Fruit fly (Drosophila melanogaster) whole organism, larva: ENCODE results near the gene x16.

ENCODE experiments used
- noc ChIP-seq: fragments of 200-800 bp; sonication (Bioruptor generic); optimal IDR thresholded peaks from 3 replicates; lab custom pipeline; 2019; ENCODE audit warnings: missing biosample characterization, mild to moderate bottlenecking, missing genetic modification characterization, moderate library complexity

Gene x16

DNA sequence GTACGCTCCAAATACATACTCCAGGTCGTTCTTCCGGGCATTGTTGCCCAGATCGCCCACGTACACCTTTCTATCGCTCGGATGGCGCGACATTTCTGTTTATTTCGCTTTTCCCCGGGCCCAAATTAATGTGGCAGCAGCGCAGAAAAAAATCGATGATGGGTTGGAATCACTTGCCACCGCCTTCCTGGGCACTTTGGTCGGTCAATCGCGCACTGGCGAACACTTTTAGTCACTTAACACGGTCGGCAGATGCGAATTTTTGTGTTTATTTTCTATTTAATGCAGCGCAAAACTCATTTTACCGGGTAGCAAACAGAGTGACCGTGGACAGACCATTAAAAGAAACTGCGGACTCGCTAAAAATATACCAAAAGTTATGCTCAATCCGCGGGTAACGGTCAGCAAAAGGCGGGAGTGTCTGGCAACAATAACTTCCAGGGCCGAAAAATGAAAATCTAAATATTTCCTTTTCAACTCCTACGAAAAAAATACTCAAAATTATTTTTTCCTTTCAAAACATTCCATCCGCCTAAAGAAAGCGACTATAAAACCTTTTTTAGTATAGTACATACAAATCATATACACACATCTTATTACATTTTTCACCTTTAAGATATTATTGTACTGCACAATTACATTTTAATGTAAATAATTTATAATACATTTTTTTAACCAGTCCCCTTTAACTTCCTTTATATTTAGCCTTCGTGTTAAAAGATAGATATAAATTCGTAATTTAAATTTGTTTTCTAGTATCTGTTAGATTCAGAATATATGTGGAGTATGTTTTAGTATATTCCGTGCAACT lies at the start of gene x16:
TSS of gene x16 (minus strand) at position 361 of the 811 bp plus-strand sequence.
- TF ChIP-seq noc (tag; lab: Kevin White, UChicago) = no peak

DNA sequence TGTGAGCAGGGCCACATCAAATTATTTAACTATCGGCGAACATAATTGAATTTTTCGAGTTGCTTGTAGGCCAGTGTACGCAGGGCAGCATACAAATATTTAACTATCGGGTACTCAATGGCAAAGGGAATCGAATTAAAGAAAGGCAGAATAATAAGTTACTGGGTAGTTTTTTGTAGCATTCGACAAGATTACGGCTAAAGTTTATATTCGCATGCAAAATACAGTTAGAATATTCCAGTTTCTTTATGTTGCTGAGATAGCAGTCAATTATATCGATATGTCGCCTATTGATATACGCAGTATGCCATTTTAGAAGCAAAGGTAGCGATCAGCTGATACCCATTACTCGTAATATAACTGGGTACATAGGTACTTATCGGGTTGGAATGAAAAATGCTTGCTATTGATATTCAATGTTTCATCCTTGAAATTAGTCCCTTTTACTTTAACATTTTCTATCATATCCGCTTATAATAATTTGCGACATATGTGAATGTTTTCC lies 48.1 kb upstream of the x16 start:
- no peak for TF ChIP-seq noc (tag; lab: Kevin White, UChicago)

DNA sequence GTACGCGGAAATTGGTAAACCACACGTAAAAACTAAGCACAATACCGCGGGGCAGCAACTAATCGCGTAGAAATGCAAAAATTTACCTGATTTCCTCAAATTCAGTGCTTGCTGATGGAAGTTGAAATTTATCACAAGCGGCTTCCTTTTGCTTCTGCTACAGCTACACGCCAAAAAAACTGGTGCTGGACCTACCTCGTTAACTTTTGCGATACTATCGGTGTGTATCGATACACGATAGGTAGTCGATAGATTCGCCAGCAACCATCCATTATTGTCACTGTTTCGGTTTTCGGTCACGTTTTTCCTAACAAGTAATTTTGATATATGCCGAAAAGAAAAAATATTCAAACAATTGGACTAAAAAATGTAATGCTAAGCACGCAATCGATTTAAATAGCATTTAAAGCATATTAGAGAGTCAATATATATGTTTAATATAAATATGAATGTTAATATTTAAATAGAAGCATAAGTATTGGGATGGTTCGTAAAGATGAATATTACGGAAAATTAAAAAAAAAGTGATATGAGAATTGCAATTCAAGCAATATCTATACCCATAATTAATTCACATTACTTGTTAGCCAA lies 47.5 kb upstream of the x16 start, which contains the start of gene Sumo:
TSS of gene Sumo (minus strand) at position 223 of the 591 bp plus-strand sequence.
- TF ChIP-seq noc (tag; lab: Kevin White, UChicago) = no peak

DNA sequence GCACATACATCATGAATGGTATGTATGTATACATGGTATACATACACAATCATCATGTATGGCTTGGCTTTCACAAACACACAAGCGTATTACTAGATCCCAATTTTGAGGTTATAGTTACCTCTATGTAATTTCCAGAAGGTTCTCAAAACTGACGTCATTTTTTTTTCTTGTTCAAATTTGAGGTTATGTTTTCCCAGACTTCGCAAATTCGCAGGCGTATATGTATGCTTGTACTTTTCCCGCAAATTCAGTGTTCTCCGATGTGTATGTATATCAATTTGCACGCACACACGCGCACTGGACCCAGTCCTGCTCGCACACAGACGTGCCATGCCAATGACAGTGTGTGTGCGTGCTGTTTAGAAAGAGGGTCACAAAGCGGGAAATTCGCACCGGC lies 46.3 kb upstream of the x16 start:
- TF ChIP-seq noc (tag; lab: Kevin White, UChicago) = no peak

DNA sequence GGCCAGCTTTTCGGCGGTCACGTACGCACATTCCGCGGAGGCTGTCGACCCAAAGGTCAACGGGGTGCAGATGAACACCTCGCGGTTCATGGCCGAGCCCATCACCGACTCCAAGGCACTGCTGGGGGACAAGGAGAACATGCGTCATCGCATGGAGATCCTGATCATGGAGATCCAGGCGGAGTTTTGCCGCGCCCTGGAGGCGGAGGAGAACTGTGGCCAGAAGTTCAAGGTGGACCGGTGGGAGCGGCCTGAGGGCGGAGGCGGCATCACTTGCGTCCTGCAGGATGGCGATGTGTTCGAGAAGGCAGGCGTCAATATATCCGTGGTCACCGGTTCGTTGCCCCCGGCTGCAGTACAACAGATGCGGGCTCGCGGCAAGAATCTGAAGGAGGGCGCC lies 44.6 kb upstream of the x16 start:
- TF ChIP-seq noc (tag; lab: Kevin White, UChicago) = no peak

DNA sequence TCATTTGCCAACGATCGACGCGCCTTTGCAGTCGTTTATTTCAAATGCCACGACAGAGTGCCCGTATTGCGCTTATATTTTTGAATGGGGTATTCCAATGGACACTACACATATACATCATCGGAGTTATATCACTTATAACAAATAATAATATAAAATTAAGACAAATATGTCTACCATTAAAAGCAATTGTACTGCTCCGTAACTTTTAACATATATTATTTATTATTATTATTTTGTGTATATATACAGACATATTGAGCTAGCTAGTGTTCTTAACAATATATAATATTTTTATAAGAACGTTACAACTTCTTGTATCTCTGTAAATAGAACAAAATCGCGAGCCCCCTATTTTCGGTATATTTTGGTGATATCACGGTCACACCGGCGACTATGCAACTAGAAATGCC lies 44.0 kb upstream of the x16 start, which contains the start of the genes sip2 and Coprox:
TSS of gene sip2 (minus strand) at position 53 of the 413 bp plus-strand sequence.
TSS of gene Coprox (plus strand) at position 400 of the 413 bp plus-strand sequence.
- peak; percentile 59 for TF ChIP-seq noc (tag; lab: Kevin White, UChicago)

DNA sequence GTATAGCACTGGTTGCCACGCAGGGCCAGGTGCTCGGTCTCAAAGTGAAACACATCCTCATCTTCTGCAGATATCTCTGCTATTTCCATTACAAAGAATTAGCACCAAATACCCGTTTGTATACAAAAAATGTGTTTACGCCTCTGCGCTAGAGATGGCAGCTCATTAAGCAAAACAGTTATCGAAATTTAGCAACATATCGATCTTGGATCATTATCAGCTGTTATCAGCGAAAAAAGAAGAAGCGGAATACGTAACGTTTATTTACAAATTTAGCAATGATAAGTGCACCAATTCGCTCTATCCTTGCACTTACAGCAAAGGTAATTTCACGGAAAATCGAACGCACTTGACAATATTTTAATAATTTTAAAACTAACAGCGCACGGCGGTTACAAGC lies 40.2 kb upstream of the x16 start, which contains the start of the genes Atac1 and Hmgcl:
TSS of gene Atac1 (minus strand) at position 164 of the 400 bp plus-strand sequence.
TSS of gene Hmgcl (plus strand) at position 213 of the 400 bp plus-strand sequence.
- no peak for TF ChIP-seq noc (tag; lab: Kevin White, UChicago)

DNA sequence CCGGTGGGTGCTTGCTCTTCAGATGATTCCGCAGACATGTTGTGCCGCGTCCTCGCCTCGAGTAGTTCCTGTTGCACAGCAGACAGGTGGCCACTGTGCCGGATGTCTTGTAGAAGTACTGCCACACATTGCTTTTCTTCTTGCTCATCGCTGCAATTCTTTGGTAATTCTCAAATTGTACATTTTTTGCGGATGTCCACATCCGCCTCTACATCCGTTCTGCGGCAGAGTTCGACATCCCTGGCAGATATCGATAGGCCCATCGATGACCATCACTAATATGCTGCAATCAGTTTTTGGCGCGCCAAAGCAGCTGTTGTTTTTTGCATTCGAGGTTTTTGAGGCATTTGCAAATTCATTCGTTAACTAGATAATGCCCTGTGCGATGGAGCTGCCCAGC lies 36.7 kb upstream of the x16 start, which contains the start of the genes CG13775 and CG3430:
TSS of gene CG13775 (minus strand) at position 226 of the 400 bp plus-strand sequence.
TSS of gene CG3430 (plus strand) at position 284 of the 400 bp plus-strand sequence.
- no peak for TF ChIP-seq noc (tag; lab: Kevin White, UChicago)

DNA sequence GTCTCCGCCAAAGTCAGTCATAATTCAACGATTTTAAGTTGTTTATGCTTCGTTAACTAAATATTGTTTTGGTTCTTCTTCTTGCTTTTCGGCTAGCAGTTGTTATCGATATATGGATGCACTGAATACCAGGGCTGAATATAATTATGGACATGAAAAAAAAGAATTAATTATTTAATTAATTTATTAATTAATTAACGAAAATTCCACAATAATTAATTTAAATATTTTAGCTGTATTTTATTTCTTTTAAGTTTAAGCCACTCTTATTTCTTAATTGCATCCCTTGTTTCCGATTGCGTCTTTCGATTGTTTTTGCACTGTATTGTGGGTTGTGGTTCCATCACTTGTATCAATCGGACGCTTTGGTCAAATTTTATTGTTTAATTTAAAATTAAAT lies 30.1 kb upstream of the x16 start, which contains the start of the genes Gas41 and SA1:
TSS of gene Gas41 (minus strand) at position 112 of the 400 bp plus-strand sequence.
TSS of gene SA1 (plus strand) at position 326 of the 400 bp plus-strand sequence.
- TF ChIP-seq noc (tag; lab: Kevin White, UChicago) = peak; percentile 89

DNA sequence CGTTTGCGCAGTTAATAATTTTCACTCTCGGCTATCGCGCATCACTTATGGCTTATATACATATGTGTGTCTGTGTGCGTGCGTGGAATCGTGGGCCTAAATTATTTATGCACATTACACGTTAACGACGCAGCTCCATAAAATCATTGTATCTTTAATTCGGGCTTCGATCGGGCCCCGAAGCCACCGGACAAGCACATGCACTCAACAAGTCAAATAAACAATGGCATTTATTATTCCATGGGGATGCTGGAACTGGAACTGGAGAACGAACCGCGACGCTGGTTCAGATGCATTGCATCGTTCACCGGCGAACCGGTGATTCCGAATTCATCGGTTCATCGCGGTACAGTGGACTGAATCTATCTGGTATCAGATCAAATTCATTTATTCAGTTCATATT lies 28.5 kb upstream of the x16 start, which contains the start of gene ihog:
TSS of gene ihog (minus strand) at position 269 of the 403 bp plus-strand sequence.
- TF ChIP-seq noc (tag; lab: Kevin White, UChicago) = no peak

DNA sequence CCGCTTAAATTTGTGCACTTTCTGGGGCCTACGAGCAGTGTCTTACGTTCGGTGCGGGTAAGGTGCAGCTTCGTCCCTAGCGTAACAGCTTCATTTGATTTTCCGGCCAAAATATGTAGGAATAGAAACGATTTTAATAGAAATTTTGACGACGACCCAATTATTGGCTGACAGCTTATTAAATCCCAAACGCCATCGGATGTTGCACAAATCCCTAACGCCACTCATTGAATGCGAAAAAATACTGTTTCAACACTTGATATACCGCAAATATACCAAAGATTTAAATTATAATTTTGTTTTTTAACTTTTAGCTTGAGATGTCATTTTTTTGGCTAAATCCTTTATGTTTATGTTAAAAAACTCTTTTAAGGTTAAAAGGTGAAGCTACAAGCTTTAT lies 25.1 kb upstream of the x16 start, which contains the start of gene Fgop2:
TSS of gene Fgop2 (minus strand) at position 202 of the 400 bp plus-strand sequence.
- TF ChIP-seq noc (tag; lab: Kevin White, UChicago) = no peak

DNA sequence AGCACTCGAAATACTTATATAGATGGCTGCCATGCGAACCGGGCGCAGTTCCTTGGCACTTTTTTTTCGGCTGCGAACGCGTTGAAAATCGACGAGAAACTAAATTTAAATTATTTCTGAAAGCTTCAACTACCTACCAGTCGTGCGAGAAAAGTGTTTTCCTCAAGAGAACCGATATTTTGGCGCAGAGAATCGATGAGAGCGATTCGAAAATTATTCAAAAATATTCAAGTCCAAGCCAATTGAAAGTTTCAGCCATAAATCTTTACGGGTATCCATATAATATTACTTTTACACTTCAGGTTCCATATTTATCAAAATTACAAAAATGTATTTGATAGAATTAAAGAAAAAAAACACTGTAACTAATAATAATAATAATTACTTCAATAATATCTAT lies 22.7 kb upstream of the x16 start, which contains the start of gene CG18304:
TSS of gene CG18304 (minus strand) at position 101 of the 400 bp plus-strand sequence.
- no peak for TF ChIP-seq noc (tag; lab: Kevin White, UChicago)

DNA sequence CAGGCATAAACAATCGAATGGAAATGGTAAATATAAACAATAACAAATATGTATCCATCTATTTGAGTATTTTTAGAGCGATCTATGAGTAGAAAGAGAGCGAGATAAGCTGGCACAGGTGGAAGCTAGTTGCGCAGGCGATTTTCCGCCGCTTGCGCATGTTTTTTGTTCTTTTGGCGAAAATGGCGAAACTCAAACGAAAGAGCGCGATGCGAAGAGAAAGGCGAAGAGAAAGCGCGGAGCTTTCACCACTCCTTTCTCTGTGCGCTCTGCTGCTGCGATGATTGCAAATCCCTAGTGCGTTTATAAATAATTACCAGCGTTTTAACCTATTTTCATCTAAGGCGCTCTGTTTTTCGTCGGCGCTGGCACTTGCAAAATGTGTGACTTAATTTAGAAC lies 21.7 kb upstream of the x16 start:
- TF ChIP-seq noc (tag; lab: Kevin White, UChicago) = no peak

DNA sequence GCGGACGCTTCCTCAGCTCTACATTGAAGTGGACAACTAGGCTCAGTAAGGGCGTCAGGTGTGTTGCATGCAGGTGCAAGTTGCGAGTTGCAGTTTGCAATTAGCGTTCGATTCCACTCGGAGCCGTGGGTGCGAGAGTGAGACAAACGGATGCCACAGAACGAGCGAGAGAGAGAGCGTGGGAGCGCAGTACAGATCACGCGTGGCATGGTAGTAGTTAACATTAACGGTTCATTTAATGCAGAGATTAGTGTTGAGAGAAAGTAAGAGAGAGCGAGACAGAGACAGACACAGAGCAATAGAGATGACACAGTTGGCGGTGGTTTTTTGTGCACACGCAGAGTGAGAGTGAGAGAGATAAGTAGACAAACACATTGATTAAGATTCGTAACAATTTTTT lies 19.7 kb upstream of the x16 start:
- TF ChIP-seq noc (tag; lab: Kevin White, UChicago) = no peak

DNA sequence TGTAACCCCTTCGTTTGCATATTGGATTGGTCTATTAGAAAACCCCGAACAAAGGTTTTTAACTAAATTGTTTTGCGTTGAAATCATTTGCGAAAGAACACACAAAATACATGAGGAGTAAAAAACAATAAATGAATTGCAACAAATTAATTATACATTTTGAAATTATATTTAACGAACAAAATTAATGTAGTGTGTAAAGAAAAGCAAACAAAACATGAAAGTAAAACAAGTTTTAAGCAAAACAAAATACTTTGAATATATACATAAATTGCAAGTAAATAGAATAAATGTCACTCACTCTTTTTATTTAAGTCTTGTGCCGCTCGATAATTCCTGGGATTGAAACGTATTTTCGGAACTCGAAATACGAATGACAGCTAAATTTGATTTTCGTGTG lies 11.8 kb upstream of the x16 start, which contains the start of gene CG43232:
TSS of gene CG43232 (plus strand) at position 301 of the 400 bp plus-strand sequence.
- no peak for TF ChIP-seq noc (tag; lab: Kevin White, UChicago)
